Fruit fly (Drosophila melanogaster): ENCODE results near the gene Meltrin.

Gene Meltrin

DNA sequence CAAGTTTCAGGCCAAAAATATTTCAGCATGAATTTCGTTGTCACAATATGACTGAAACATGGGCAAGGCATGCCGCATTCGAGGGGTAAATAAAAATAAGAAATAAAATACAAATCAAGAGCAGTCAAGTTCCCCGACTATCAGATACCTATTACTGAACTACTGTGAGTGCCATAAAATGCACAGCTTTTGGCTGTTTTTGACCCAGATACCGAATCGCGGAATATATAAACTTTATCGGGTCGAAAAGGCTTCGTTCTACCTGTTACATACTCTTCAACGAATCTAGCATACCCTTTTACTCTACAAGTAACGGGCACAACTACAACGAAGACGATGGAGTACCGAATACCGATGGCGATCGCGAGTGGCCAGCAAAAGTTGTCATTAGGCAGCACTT, 9.8 kb upstream of the Meltrin start (continued):
- no peak for TF ChIP-seq CG2202 (tag; optimal IDR thresholded peaks at IDR 0.05)
- peak; percentile 46; the same call in 1 of the 2 replicates for TF ChIP-seq aop (GFP tag; IDR thresholded peaks at IDR 0.05)
- peak; percentile 29; the same call in 1 of the 2 replicates for TF ChIP-seq CG13287 (GFP tag; IDR thresholded peaks at IDR 0.05; ENCODE audit: partially characterized antibody)
- TF ChIP-seq h (optimal IDR thresholded peaks at IDR 0.05): no peak
- 0 out of 3 replicates have a peak, but pooled peaks have one; percentile 51 for TF ChIP-seq H15 (GFP tag; IDR thresholded peaks at IDR 0.05)
- TF ChIP-seq cad (GFP tag; optimal IDR thresholded peaks at IDR 0.05): no peak
- TF ChIP-seq Atf6 (GFP tag; IDR thresholded peaks at IDR 0.05): peak; percentile 87
- peak; percentile 72; the same call in 2 of the 3 replicates for TF ChIP-seq CG11093 (GFP tag; IDR thresholded peaks at IDR 0.05)
- peak; percentile 39; the same call in 1 of the 3 replicates for TF ChIP-seq sr (GFP tag; IDR thresholded peaks at IDR 0.05)
- no peak for TF ChIP-seq fd102C (GFP tag; optimal IDR thresholded peaks at IDR 0.05)
- TF ChIP-seq corto (GFP tag; optimal IDR thresholded peaks at IDR 0.05): no peak
- no peak for TF ChIP-seq CG10462 (GFP tag; optimal IDR thresholded peaks at IDR 0.05)
- TF ChIP-seq trem (tag; optimal IDR thresholded peaks at IDR 0.05): no peak
- no peak for TF ChIP-seq Nf-YB (GFP tag; optimal IDR thresholded peaks at IDR 0.05)
- 0 out of 2 replicates have a peak, but pooled peaks have one; percentile 31 for TF ChIP-seq CG10321 (GFP tag; IDR thresholded peaks at IDR 0.05)
- TF ChIP-seq Bgb (GFP tag; IDR thresholded peaks at IDR 0.05; ENCODE audit: partially characterized antibody): peak; percentile 69
- TF ChIP-seq pb (GFP tag; optimal IDR thresholded peaks at IDR 0.05): peak; percentile 13
- peak; percentile 41; the same call in 1 of the 2 replicates for TF ChIP-seq toy (GFP tag; IDR thresholded peaks at IDR 0.05)
- peak; percentile 53 for TF ChIP-seq Oaz (GFP tag; IDR thresholded peaks at IDR 0.05)
- TF ChIP-seq CG7928 (GFP tag; optimal IDR thresholded peaks at IDR 0.05): no peak
- peak; percentile 61 for TF ChIP-seq Sox102F (GFP tag; optimal IDR thresholded peaks at IDR 0.05)
- peak; percentile 18 for TF ChIP-seq CG8388 (GFP tag; optimal IDR thresholded peaks at IDR 0.05)
- TF ChIP-seq CG11398 (GFP tag; optimal IDR thresholded peaks at IDR 0.05): no peak
- peak; percentile 53; the same call in 1 of the 3 replicates for TF ChIP-seq CG3726 (GFP tag; IDR thresholded peaks at IDR 0.05)
- peak; percentile 59; the same call in 1 of the 3 replicates for TF ChIP-seq gce (GFP tag; IDR thresholded peaks at IDR 0.05)
- TF ChIP-seq Med (GFP tag): peak; percentile 95
- TF ChIP-seq gem (tag; optimal IDR thresholded peaks at IDR 0.05): peak; percentile 57
- no peak for TF ChIP-seq sima (GFP tag; optimal IDR thresholded peaks at IDR 0.05)
- peak; percentile 41 for TF ChIP-seq ems (GFP tag; optimal IDR thresholded peaks at IDR 0.05)
- peak; percentile 34; the same call in 1 of the 2 replicates for TF ChIP-seq Lim3 (GFP tag; IDR thresholded peaks at IDR 0.05)
- TF ChIP-seq wek (GFP tag; optimal IDR thresholded peaks at IDR 0.05): no peak
- TF ChIP-seq inv (GFP tag; IDR thresholded peaks at IDR 0.05; ENCODE audit: partially characterized antibody): peak; percentile 47; the same call in 1 of the 2 replicates
- TF ChIP-seq E2f2 (GFP tag; IDR thresholded peaks at IDR 0.05): peak; percentile 49
- no peak for TF ChIP-seq CG11696 (GFP tag; IDR thresholded peaks at IDR 0.05)
- no peak for TF ChIP-seq CG1832 (GFP tag; optimal IDR thresholded peaks at IDR 0.05)
- TF ChIP-seq CG9932 (GFP tag; IDR thresholded peaks at IDR 0.05): peak; percentile 84
- no peak for TF ChIP-seq CG7745 (tag; optimal IDR thresholded peaks at IDR 0.05)
- no peak for TF ChIP-seq cg (GFP tag; optimal IDR thresholded peaks at IDR 0.05)
- peak; percentile 73 for TF ChIP-seq CG11247 (GFP tag; IDR thresholded peaks at IDR 0.05)
- peak; percentile 25 for TF ChIP-seq Bteb2 (GFP tag; optimal IDR thresholded peaks at IDR 0.05)
- peak; percentile 53 for TF ChIP-seq Xbp1 (GFP tag; optimal IDR thresholded peaks at IDR 0.05)
- peak; percentile 57; the same call in 1 of the 2 replicates for TF ChIP-seq CG16779 (GFP tag; IDR thresholded peaks at IDR 0.05)
- TF ChIP-seq CG14965 (GFP tag; optimal IDR thresholded peaks at IDR 0.05; ENCODE audit: borderline replicate concordance): no peak
- peak; percentile 20 for TF ChIP-seq tup (GFP tag; optimal IDR thresholded peaks at IDR 0.05)
- TF ChIP-seq tll (GFP tag; optimal IDR thresholded peaks at IDR 0.05): no peak
- peak; percentile 81 for TF ChIP-seq dysf (GFP tag; IDR thresholded peaks at IDR 0.05)
- peak; percentile 28 for TF ChIP-seq CrebB (tag; optimal IDR thresholded peaks at IDR 0.05)
- TF ChIP-seq dan (GFP tag; IDR thresholded peaks at IDR 0.05): no peak
- TF ChIP-seq sens-2 (GFP tag; IDR thresholded peaks at IDR 0.05): peak; percentile 56
- TF ChIP-seq lola (GFP tag; optimal IDR thresholded peaks at IDR 0.05): no peak
- no peak for TF ChIP-seq slp2 (GFP tag; optimal IDR thresholded peaks at IDR 0.05)

Data from whole organism, embryonic.